Fruit fly (Drosophila melanogaster) whole organism, embryonic: Measurements from ENCODE around the gene CG16985.

ENCODE experiments used
- Abd-B ChIP-seq: fragments of 200-800 bp; sonication (Bioruptor generic); optimal IDR thresholded peaks from 2 replicates; lab custom pipeline; 2018; ENCODE audit warnings: missing biosample characterization, mild to moderate bottlenecking, missing genetic modification characterization, moderate library complexity
- Bdp1 ChIP-seq: fragments of 200-800 bp; sonication (Bioruptor generic); optimal IDR thresholded peaks from 3 replicates; lab custom pipeline; 2016; ENCODE audit warnings: missing biosample characterization, missing genetic modification characterization
- Bteb2 ChIP-seq: fragments of 200-800 bp; sonication (Bioruptor generic); optimal IDR thresholded peaks from 2 replicates; lab custom pipeline; 2016; ENCODE audit warnings: missing biosample characterization, missing genetic modification characterization
- CG10147 ChIP-seq: fragments of 200-800 bp; sonication (Bioruptor generic); optimal IDR thresholded peaks from 2 replicates; lab custom pipeline; 2019; ENCODE audit warnings: missing biosample characterization, mild to moderate bottlenecking, missing genetic modification characterization, moderate library complexity
- CG11560 ChIP-seq: fragments of 200-800 bp; sonication (Bioruptor generic); IDR thresholded peaks from 3 replicates; pipeline ENCODE4 v1.3.6; 2022; ENCODE audit warnings: missing biosample characterization, missing genetic modification characterization
- CG12942 ChIP-seq: fragments of 200-800 bp; sonication (Bioruptor generic); optimal IDR thresholded peaks from 3 replicates; lab custom pipeline; 2016; ENCODE audit warnings: missing biosample characterization, missing genetic modification characterization
- CG15269 ChIP-seq: fragments of 200-800 bp; sonication (Bioruptor generic); optimal IDR thresholded peaks from 2 replicates; lab custom pipeline; 2018; ENCODE audit warnings: missing biosample characterization, mild to moderate bottlenecking, missing genetic modification characterization, moderate library complexity
- CG1529 ChIP-seq: fragments of 200-800 bp; sonication (Bioruptor generic); optimal IDR thresholded peaks from 3 replicates; lab custom pipeline; 2018; ENCODE audit warnings: missing biosample characterization, missing genetic modification characterization
- CG16815 ChIP-seq: fragments of 200-800 bp; sonication (Bioruptor generic); optimal IDR thresholded peaks from 3 replicates; lab custom pipeline; 2017; ENCODE audit warnings: missing biosample characterization, mild to moderate bottlenecking, missing genetic modification characterization
- CG1792 ChIP-seq: fragments of 200-800 bp; sonication (Bioruptor generic); optimal IDR thresholded peaks from 2 replicates; lab custom pipeline; 2016; ENCODE audit warnings: missing biosample characterization, missing genetic modification characterization
- CG18011 ChIP-seq: fragments of 200-800 bp; sonication (Bioruptor generic); optimal IDR thresholded peaks from 2 replicates; lab custom pipeline; 2017; ENCODE audit warnings: missing biosample characterization, missing genetic modification characterization, mild to moderate bottlenecking, moderate library complexity, missing genotype
- CG2712 ChIP-seq: fragments of 200-800 bp; optimal IDR thresholded peaks from 3 replicates; lab custom pipeline; 2019; ENCODE audit warnings: missing biosample characterization, mild to moderate bottlenecking, missing genetic modification characterization, moderate library complexity
- CG2875 ChIP-seq: fragments of 200-800 bp; sonication (Bioruptor generic); optimal IDR thresholded peaks from 2 replicates; lab custom pipeline; 2017; ENCODE audit warnings: missing biosample characterization, mild to moderate bottlenecking, missing genetic modification characterization, missing genetic modification reagents
- CG31365 ChIP-seq: fragments of 200-800 bp; sonication (Bioruptor generic); optimal IDR thresholded peaks from 2 replicates; lab custom pipeline; 2018; ENCODE audit warnings: missing biosample characterization, mild to moderate bottlenecking, missing genetic modification characterization
- CG4404 ChIP-seq: fragments of 200-800 bp; sonication (Bioruptor generic); IDR thresholded peaks from 2 replicates; pipeline ENCODE4 v1.3.6; 2022; ENCODE audit warnings: missing biosample characterization, missing genetic modification characterization
- CG7839 ChIP-seq: fragments of 200-800 bp; sonication (Bioruptor generic); optimal IDR thresholded peaks from 3 replicates; lab custom pipeline; 2018; ENCODE audit warnings: missing biosample characterization, mild to moderate bottlenecking, missing genetic modification characterization, moderate library complexity
- CG9609 ChIP-seq: fragments of 200-800 bp; sonication (Bioruptor generic); optimal IDR thresholded peaks from 3 replicates; lab custom pipeline; 2016; ENCODE audit warnings: missing biosample characterization, missing genetic modification characterization
- CG9797 ChIP-seq: fragments of 200-800 bp; sonication (Bioruptor generic); optimal IDR thresholded peaks from 3 replicates; lab custom pipeline; 2018; ENCODE audit warnings: missing biosample characterization, mild to moderate bottlenecking, missing genetic modification characterization
- D ChIP-seq, 2 experiments: fragments of 200-800 bp in 1 of 2; fragments of >200 bp in 1 of 2; sonication (Bioruptor generic) in 1 of 2; optimal IDR thresholded peaks; 2 replicates in 1 of 2; 3 replicates in 1 of 2; lab custom pipeline; 2017; ENCODE audit warnings: mild to moderate bottlenecking in 1 of 2, missing biosample characterization in 1 of 2, missing genetic modification characterization in 1 of 2, missing genetic modification reagents in 1 of 2
- Deaf1 ChIP-seq: fragments of 200-800 bp; optimal IDR thresholded peaks from 3 replicates; lab custom pipeline; 2019; ENCODE audit warnings: missing biosample characterization, mild to moderate bottlenecking, missing genetic modification characterization, moderate library complexity
- H15 ChIP-seq: fragments of 200-800 bp; sonication (Bioruptor generic); IDR thresholded peaks from 3 replicates; pipeline ENCODE4 v1.3.6; 2022; ENCODE audit warnings: missing biosample characterization, missing genetic modification characterization
- HmgD ChIP-seq: fragments of 200-800 bp; sonication (Bioruptor generic); optimal IDR thresholded peaks from 3 replicates; lab custom pipeline; 2016; ENCODE audit warnings: missing biosample characterization, missing genetic modification characterization
- Mad ChIP-seq: fragments of 200-800 bp; sonication (Bioruptor generic); optimal IDR thresholded peaks from 2 replicates; lab custom pipeline; 2016; ENCODE audit warnings: missing biosample characterization, missing genetic modification characterization
- Meics ChIP-seq: fragments of 200-800 bp; sonication (Bioruptor generic); optimal IDR thresholded peaks from 2 replicates; lab custom pipeline; 2017; ENCODE audit warnings: missing biosample characterization, mild to moderate bottlenecking, missing genetic modification characterization
- NFAT ChIP-seq: fragments of 200-800 bp; sonication (Bioruptor generic); IDR thresholded peaks from 2 replicates; pipeline ENCODE4 v1.3.6; 2022; ENCODE audit warnings: missing biosample characterization, missing genetic modification characterization
- Poxn ChIP-seq: fragments of 200-800 bp; sonication (Bioruptor generic); IDR thresholded peaks from 2 replicates; pipeline ENCODE4 v1.3.6; 2022; ENCODE audit warnings: missing biosample characterization, missing genetic modification characterization
- Rx ChIP-seq: fragments of 200-800 bp; sonication (Bioruptor generic); IDR thresholded peaks from 2 replicates; pipeline ENCODE4 v1.3.6; 2022; ENCODE audit warnings: missing biosample characterization, missing genetic modification characterization
- Xbp1 ChIP-seq: fragments of 200-800 bp; sonication (Bioruptor generic); optimal IDR thresholded peaks from 3 replicates; lab custom pipeline; 2016; ENCODE audit warnings: missing biosample characterization, mild to moderate bottlenecking, missing genetic modification characterization
- ab ChIP-seq: fragments of 200-800 bp; sonication (Bioruptor generic); optimal IDR thresholded peaks from 2 replicates; lab custom pipeline; 2016; ENCODE audit warnings: missing biosample characterization, missing genetic modification characterization
- al ChIP-seq: fragments of 200-800 bp; sonication (Bioruptor generic); IDR thresholded peaks from 2 replicates; pipeline ENCODE4 v1.3.6; 2022; ENCODE audit warnings: missing biosample characterization, missing genetic modification characterization
- bigmax ChIP-seq: fragments of 200-800 bp; sonication (Bioruptor generic); optimal IDR thresholded peaks from 2 replicates; lab custom pipeline; 2018; ENCODE audit warnings: missing biosample characterization, mild to moderate bottlenecking, missing genetic modification characterization
- br ChIP-seq: fragments of >200 bp; optimal IDR thresholded peaks from 2 replicates; lab custom pipeline; 2017
- chinmo ChIP-seq: fragments of 200-800 bp; sonication (Bioruptor generic); IDR thresholded peaks from 4 replicates; pipeline ENCODE4 v1.3.6; 2022; ENCODE audit warnings: missing biosample characterization, missing genetic modification characterization; ENCODE audit not compliant: partially characterized antibody
- da ChIP-seq: fragments of 200-800 bp; sonication (Bioruptor generic); optimal IDR thresholded peaks from 2 replicates; lab custom pipeline; 2016; ENCODE audit warnings: missing biosample characterization, missing genetic modification characterization
- disco-r ChIP-seq: fragments of 200-800 bp; sonication (Bioruptor generic); optimal IDR thresholded peaks from 2 replicates; lab custom pipeline; 2016; ENCODE audit warnings: missing biosample characterization, missing genetic modification characterization
- fd64A ChIP-seq: fragments of 200-800 bp; sonication (Bioruptor generic); optimal IDR thresholded peaks from 3 replicates; lab custom pipeline; 2018; ENCODE audit warnings: missing biosample characterization, mild to moderate bottlenecking, missing genetic modification characterization
- jumu ChIP-seq: fragments of 200-800 bp; sonication (Bioruptor generic); optimal IDR thresholded peaks from 3 replicates; lab custom pipeline; 2016; ENCODE audit warnings: missing biosample characterization, missing genetic modification characterization
- kah ChIP-seq: fragments of 200-800 bp; sonication (Bioruptor generic); optimal IDR thresholded peaks from 2 replicates; lab custom pipeline; 2018; ENCODE audit warnings: missing biosample characterization, mild to moderate bottlenecking, missing genetic modification characterization
- lola ChIP-seq, 3 experiments: fragments of >200 bp in 2 of 3; fragments of 200-800 bp in 1 of 3; sonication (Bioruptor generic) in 1 of 3; optimal IDR thresholded peaks; 2 replicates each; lab custom pipeline; 2017 to 2019; ENCODE audit warnings: missing biosample characterization in 3 of 3, missing genetic modification characterization in 3 of 3, mild to moderate bottlenecking in 1 of 3, moderate library complexity in 1 of 3
- oc ChIP-seq: fragments of 200-800 bp; sonication (Bioruptor generic); optimal IDR thresholded peaks from 2 replicates; lab custom pipeline; 2018; ENCODE audit warnings: missing biosample characterization, mild to moderate bottlenecking, missing genetic modification characterization, moderate library complexity
- peb ChIP-seq: fragments of 200-800 bp; sonication (Bioruptor generic); IDR thresholded peaks from 2 replicates; pipeline ENCODE4 v1.3.6; 2022; ENCODE audit warnings: missing biosample characterization, missing genetic modification characterization
- psq ChIP-seq: fragments of 200-800 bp; sonication (Bioruptor generic); optimal IDR thresholded peaks from 2 replicates; lab custom pipeline; 2017; ENCODE audit warnings: missing biosample characterization, missing genetic modification characterization
- repo ChIP-seq: fragments of 200-800 bp; sonication (Bioruptor generic); optimal IDR thresholded peaks from 2 replicates; lab custom pipeline; 2016; ENCODE audit warnings: missing biosample characterization, missing genetic modification characterization
- schlank ChIP-seq: fragments of 200-800 bp; sonication (Bioruptor generic); optimal IDR thresholded peaks from 2 replicates; lab custom pipeline; 2018; ENCODE audit warnings: missing biosample characterization, mild to moderate bottlenecking, missing genetic modification characterization
- slou ChIP-seq: fragments of 200-800 bp; sonication (Bioruptor generic); optimal IDR thresholded peaks from 3 replicates; lab custom pipeline; 2016; ENCODE audit warnings: missing biosample characterization, missing genetic modification characterization
- stc ChIP-seq: fragments of 200-800 bp; sonication (Bioruptor generic); IDR thresholded peaks from 2 replicates; pipeline ENCODE4 v1.3.6; 2022; ENCODE audit warnings: missing biosample characterization, missing genetic modification characterization
- toy ChIP-seq: fragments of 200-800 bp; sonication (Bioruptor generic); IDR thresholded peaks from 2 replicates; pipeline ENCODE4 v1.3.6; 2022; ENCODE audit warnings: missing biosample characterization, missing genetic modification characterization
- usp ChIP-seq: fragments of >200 bp; optimal IDR thresholded peaks from 2 replicates; lab custom pipeline; 2017; ENCODE audit warnings: missing biosample characterization, missing genetic modification characterization
- zfh1 ChIP-seq: fragments of 200-800 bp; sonication (Bioruptor generic); IDR thresholded peaks from 3 replicates; pipeline ENCODE4 v1.3.6; 2022; ENCODE audit warnings: missing biosample characterization, missing genetic modification characterization

Gene CG16985

DNA sequence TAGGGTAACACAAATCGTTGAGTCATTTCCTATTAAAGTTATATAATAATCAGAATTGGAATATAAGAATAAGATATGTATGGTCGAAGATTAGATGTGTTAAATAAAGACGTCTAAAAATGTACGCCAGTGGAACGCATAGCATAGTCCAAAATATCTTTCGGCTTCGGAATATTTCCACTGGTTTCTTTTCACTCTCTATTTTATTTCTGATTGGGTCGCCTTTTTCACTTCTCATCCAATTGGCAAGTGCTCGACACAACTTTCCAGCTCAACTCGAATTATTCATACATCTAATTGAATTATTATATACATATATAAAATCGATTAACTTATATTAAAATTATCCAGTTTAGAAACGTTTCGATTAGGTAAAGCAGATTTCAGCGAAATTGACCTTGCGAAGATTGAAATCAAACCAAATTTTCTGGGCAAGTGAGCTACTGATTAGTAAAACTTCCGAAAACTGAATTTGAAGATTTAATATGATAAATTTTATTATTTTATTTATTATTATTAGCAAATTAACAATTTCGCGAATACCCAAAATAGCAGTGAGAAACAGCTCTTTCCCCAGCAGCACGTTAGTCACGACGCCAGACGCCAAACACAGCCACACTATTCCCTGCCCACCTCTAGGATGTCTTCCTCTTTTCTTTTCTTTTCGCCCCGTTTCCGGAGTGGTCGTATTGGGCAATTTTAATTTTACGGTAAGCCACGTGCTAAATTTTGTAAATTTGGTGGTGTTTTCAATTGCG, 12.1 kb upstream of the CG16985 start, which contains the start of gene RpL8 (continued):
- TF ChIP-seq CG9797 (GFP tag; lab: Kevin White, UChicago) (peak; percentile 83), al (peak; percentile 65), disco-r (GFP tag; lab: Kevin White, UChicago) (peak; percentile 65), CG2875 (GFP tag; lab: Kevin White, UChicago) (peak; percentile 80), bigmax (peak; percentile 70), br (lab: Kevin White, UChicago) (no peak), toy (GFP tag; lab: Robert Waterston, UW) (0 out of 2 replicates have a peak, but pooled peaks have one; percentile 16), CG9609 (GFP tag; lab: Kevin White, UChicago) (peak; percentile 55), Abd-B (GFP tag; lab: Kevin White, UChicago) (peak; percentile 77), psq (GFP tag; lab: Kevin White, UChicago) (peak; percentile 66), Xbp1 (peak; percentile 84), Rx (peak; percentile 80), oc (tag; lab: Kevin White, UChicago) (peak; percentile 67), CG12942 (GFP tag; lab: Kevin White, UChicago) (peak; percentile 57), Meics (GFP tag; lab: Kevin White, UChicago) (peak; percentile 92), CG11560 (no peak), usp (no peak), HmgD (GFP tag; lab: Kevin White, UChicago) (peak; percentile 79), CG2712 (tag; lab: Kevin White, UChicago) (peak; percentile 72), Poxn (0 out of 2 replicates have a peak, but pooled peaks have one; percentile 7), da (GFP tag; lab: Kevin White, UChicago) (peak; percentile 71), Bteb2 (peak; percentile 70), CG1529 (GFP tag; lab: Kevin White, UChicago) (peak; percentile 74), zfh1 (GFP tag; lab: Robert Waterston, UW) (peak; percentile 89), Mad (GFP tag; lab: Kevin White, UChicago) (peak; percentile 84), CG7839 (tag; lab: Kevin White, UChicago) (peak; percentile 77), CG4404 (GFP tag; lab: Robert Waterston, UW) (peak; percentile 34), Bdp1 (GFP tag; lab: Kevin White, UChicago) (peak; percentile 73), CG10147 (GFP tag; lab: Kevin White, UChicago) (peak; percentile 43), CG16815 (peak; percentile 48), peb (GFP tag; lab: Robert Waterston, UW) (peak; percentile 32; the same call in 1 of the 2 replicates), fd64A (GFP tag; lab: Kevin White, UChicago) (peak; percentile 91), Deaf1 (tag; lab: Kevin White, UChicago) (peak; percentile 27), CG15269 (tag; lab: Kevin White, UChicago) (peak; percentile 78), slou (peak; percentile 61), jumu (GFP tag; lab: Kevin White, UChicago) (peak; percentile 53), kah (peak; percentile 86), chinmo (GFP tag; lab: Robert Waterston, UW) (0 out of 4 replicates have a peak, but pooled peaks have one; percentile 54), ab (GFP tag; lab: Kevin White, UChicago) (no peak), CG1792 (GFP tag; lab: Kevin White, UChicago) (peak; percentile 51), lola (GFP tag; optimal IDR thresholded peaks at IDR 0.05; lab: Kevin White, UChicago) (peak in 1 of 3 experiments; percentile 22), CG31365 (tag; lab: Kevin White, UChicago) (peak; percentile 82), CG18011 (GFP tag; lab: Kevin White, UChicago) (peak; percentile 71), D (optimal IDR thresholded peaks at IDR 0.05; lab: Kevin White, UChicago) (no peak), D (GFP tag; optimal IDR thresholded peaks at IDR 0.05; lab: Kevin White, UChicago) (peak; percentile 77), NFAT (peak; percentile 88), repo (GFP tag; lab: Kevin White, UChicago) (peak; percentile 66), stc (peak; percentile 77), schlank (tag; lab: Kevin White, UChicago) (peak; percentile 92), H15 (GFP tag; lab: Robert Waterston, UW) (peak; percentile 75)
